Fruit fly (Drosophila melanogaster) whole organism, embryonic: ENCODE results near the gene CG9300.

Source experiments
- Atf-2 ChIP-seq: fragments of 200-800 bp; sonication (Bioruptor generic); optimal IDR thresholded peaks from 2 replicates; lab custom pipeline; 2016; ENCODE audit warnings: missing biosample characterization, missing genetic modification characterization
- CG10979 ChIP-seq: fragments of 200-800 bp; sonication (Bioruptor generic); optimal IDR thresholded peaks from 2 replicates; lab custom pipeline; 2018; ENCODE audit warnings: missing biosample characterization, mild to moderate bottlenecking, missing genetic modification characterization, moderate library complexity
- CG11247 ChIP-seq: fragments of 200-800 bp; sonication (Bioruptor generic); IDR thresholded peaks from 2 replicates; pipeline ENCODE4 v1.3.6; 2022; ENCODE audit warnings: missing biosample characterization, missing genetic modification characterization
- CG15011 ChIP-seq: fragments of 200-800 bp; sonication (Bioruptor generic); optimal IDR thresholded peaks from 3 replicates; lab custom pipeline; 2018; ENCODE audit warnings: missing biosample characterization, mild to moderate bottlenecking, missing genetic modification characterization
- CG17361 ChIP-seq: fragments of 200-800 bp; sonication (Bioruptor generic); IDR thresholded peaks from 3 replicates; pipeline ENCODE4 v1.3.6; 2022; ENCODE audit warnings: missing biosample characterization, missing genetic modification characterization
- CG17912 ChIP-seq: fragments of 200-800 bp; sonication (Bioruptor generic); optimal IDR thresholded peaks from 2 replicates; lab custom pipeline; 2018; ENCODE audit warnings: missing biosample characterization, mild to moderate bottlenecking, missing genetic modification characterization
- CG1832 ChIP-seq: fragments of 200-800 bp; sonication (Bioruptor generic); optimal IDR thresholded peaks from 2 replicates; lab custom pipeline; 2017; ENCODE audit warnings: missing biosample characterization, mild to moderate bottlenecking, missing genetic modification characterization, inconsistent platforms
- CG18476 ChIP-seq: fragments of 200-800 bp; sonication (Bioruptor generic); optimal IDR thresholded peaks from 2 replicates; lab custom pipeline; 2016; ENCODE audit warnings: missing biosample characterization, mild to moderate bottlenecking, missing genetic modification characterization
- CG2116 ChIP-seq: fragments of 200-800 bp; sonication (Bioruptor generic); optimal IDR thresholded peaks from 3 replicates; lab custom pipeline; 2018; ENCODE audit warnings: missing biosample characterization, mild to moderate bottlenecking, missing genetic modification characterization
- CG31224 ChIP-seq: fragments of 200-800 bp; sonication (Bioruptor generic); IDR thresholded peaks from 2 replicates; pipeline ENCODE4 v1.3.6; 2022; ENCODE audit warnings: missing biosample characterization, missing genetic modification characterization
- CG32767 ChIP-seq: fragments of 200-800 bp; sonication (Bioruptor generic); IDR thresholded peaks from 2 replicates; pipeline ENCODE4 v1.3.6; 2022; ENCODE audit warnings: missing biosample characterization, missing genetic modification characterization
- CG3726 ChIP-seq: fragments of 200-800 bp; sonication (Bioruptor generic); IDR thresholded peaks from 3 replicates; pipeline ENCODE4, ENCODE4 v1.3.6; 2022; ENCODE audit warnings: missing biosample characterization, missing genetic modification characterization
- CG4424 ChIP-seq: fragments of 200-800 bp; sonication (Bioruptor generic); optimal IDR thresholded peaks from 3 replicates; lab custom pipeline; 2016; ENCODE audit warnings: missing biosample characterization, missing genetic modification characterization
- CG4707 ChIP-seq: fragments of 200-800 bp; sonication (Bioruptor generic); optimal IDR thresholded peaks from 2 replicates; lab custom pipeline; 2018; ENCODE audit warnings: missing biosample characterization, mild to moderate bottlenecking, missing genetic modification characterization, moderate library complexity
- CG6272 ChIP-seq: fragments of 200-800 bp; sonication (Bioruptor generic); IDR thresholded peaks from 2 replicates; pipeline ENCODE4 v1.3.6; 2022; ENCODE audit warnings: missing biosample characterization, missing genetic modification characterization
- CG7786 ChIP-seq: fragments of 200-800 bp; sonication (Bioruptor generic); optimal IDR thresholded peaks from 2 replicates; lab custom pipeline; 2016; ENCODE audit warnings: missing biosample characterization, missing genetic modification characterization
- CG7839 ChIP-seq: fragments of 200-800 bp; sonication (Bioruptor generic); optimal IDR thresholded peaks from 3 replicates; lab custom pipeline; 2018; ENCODE audit warnings: missing biosample characterization, mild to moderate bottlenecking, missing genetic modification characterization, moderate library complexity
- CG8359 ChIP-seq: fragments of 200-800 bp; sonication (Bioruptor generic); optimal IDR thresholded peaks from 2 replicates; lab custom pipeline; 2017; ENCODE audit warnings: missing biosample characterization, mild to moderate bottlenecking, missing genetic modification characterization, borderline replicate concordance
- CG8388 ChIP-seq: fragments of 200-800 bp; sonication (Bioruptor generic); optimal IDR thresholded peaks from 2 replicates; lab custom pipeline; 2019; ENCODE audit warnings: missing biosample characterization, mild to moderate bottlenecking, missing genetic modification characterization, moderate library complexity
- Dip3 ChIP-seq: fragments of 200-800 bp; sonication (Bioruptor generic); optimal IDR thresholded peaks from 3 replicates; lab custom pipeline; 2016; ENCODE audit warnings: missing biosample characterization, missing genetic modification characterization
- Drgx ChIP-seq: fragments of 200-800 bp; sonication (Bioruptor generic); IDR thresholded peaks from 2 replicates; pipeline ENCODE4 v1.3.6; 2022; ENCODE audit warnings: missing biosample characterization, missing genetic modification characterization
- Ets97D ChIP-seq: fragments of 200-800 bp; sonication (Bioruptor generic); optimal IDR thresholded peaks from 3 replicates; lab custom pipeline; 2016; ENCODE audit warnings: missing biosample characterization, missing genetic modification characterization
- Nf-YC ChIP-seq: fragments of 200-800 bp; optimal IDR thresholded peaks from 3 replicates; lab custom pipeline; 2019; ENCODE audit warnings: missing biosample characterization, mild to moderate bottlenecking, missing genetic modification characterization, moderate library complexity
- NfI ChIP-seq: fragments of 200-800 bp; sonication (Bioruptor generic); optimal IDR thresholded peaks from 3 replicates; lab custom pipeline; 2018; ENCODE audit warnings: missing biosample characterization, mild to moderate bottlenecking, missing genetic modification characterization, moderate library complexity
- PHDP ChIP-seq: fragments of 200-800 bp; sonication (Bioruptor generic); optimal IDR thresholded peaks from 3 replicates; lab custom pipeline; 2018; ENCODE audit warnings: missing biosample characterization, mild to moderate bottlenecking, missing genetic modification characterization, moderate library complexity
- Pdp1 ChIP-seq, 2 experiments: fragments of 200-800 bp; sonication (Bioruptor generic); optimal IDR thresholded peaks; 3 replicates each; lab custom pipeline; 2016; ENCODE audit warnings: missing biosample characterization in 2 of 2, missing genetic modification characterization in 2 of 2, mild to moderate bottlenecking in 1 of 2, moderate library complexity in 1 of 2
- Ptx1 ChIP-seq: fragments of 200-800 bp; sonication (Bioruptor generic); IDR thresholded peaks from 2 replicates; pipeline ENCODE4 v1.3.6; 2022; ENCODE audit warnings: missing biosample characterization, missing genetic modification characterization
- Tbp ChIP-seq: fragments of >200 bp; optimal IDR thresholded peaks from 2 replicates; lab custom pipeline; 2018; ENCODE audit warnings: missing biosample characterization, missing genetic modification characterization
- ab ChIP-seq: fragments of 200-800 bp; sonication (Bioruptor generic); optimal IDR thresholded peaks from 2 replicates; lab custom pipeline; 2016; ENCODE audit warnings: missing biosample characterization, missing genetic modification characterization
- abd-A ChIP-seq: fragments of 200-800 bp; sonication (Bioruptor generic); optimal IDR thresholded peaks from 3 replicates; lab custom pipeline; 2019; ENCODE audit warnings: missing biosample characterization, mild to moderate bottlenecking, missing genetic modification characterization, moderate library complexity
- ac ChIP-seq: fragments of 200-800 bp; sonication (Bioruptor generic); optimal IDR thresholded peaks from 3 replicates; lab custom pipeline; 2017; ENCODE audit warnings: missing biosample characterization, mild to moderate bottlenecking, missing genetic modification characterization
- ap ChIP-seq: fragments of 200-800 bp; sonication (Bioruptor generic); IDR thresholded peaks from 2 replicates; pipeline ENCODE4 v1.3.6; 2022; ENCODE audit warnings: missing biosample characterization, missing genetic modification characterization
- cato ChIP-seq: fragments of 200-800 bp; sonication (Bioruptor generic); optimal IDR thresholded peaks from 2 replicates; lab custom pipeline; 2016; ENCODE audit warnings: missing biosample characterization, missing genetic modification characterization, borderline replicate concordance
- chinmo ChIP-seq: fragments of 200-800 bp; sonication (Bioruptor generic); IDR thresholded peaks from 4 replicates; pipeline ENCODE4 v1.3.6; 2022; ENCODE audit warnings: missing biosample characterization, missing genetic modification characterization; ENCODE audit not compliant: partially characterized antibody
- chn ChIP-seq: fragments of 200-800 bp; sonication (Bioruptor generic); optimal IDR thresholded peaks from 2 replicates; lab custom pipeline; 2016; ENCODE audit warnings: missing biosample characterization, missing genetic modification characterization
- ci ChIP-seq: fragments of 200-800 bp; sonication (Bioruptor generic); IDR thresholded peaks from 3 replicates; pipeline ENCODE4 v1.3.6; 2022; ENCODE audit warnings: missing biosample characterization, missing genetic modification characterization
- danr ChIP-seq: fragments of 200-800 bp; sonication (Bioruptor generic); IDR thresholded peaks from 2 replicates; pipeline ENCODE4 v1.3.6; 2022; ENCODE audit warnings: missing biosample characterization, missing genetic modification characterization
- dimm ChIP-seq: fragments of 200-800 bp; sonication (Bioruptor generic); IDR thresholded peaks from 2 replicates; pipeline ENCODE4 v1.3.6; 2022; ENCODE audit warnings: missing biosample characterization, missing genetic modification characterization
- dm ChIP-seq: fragments of 200-800 bp; sonication (Bioruptor generic); optimal IDR thresholded peaks from 3 replicates; lab custom pipeline; 2016; ENCODE audit warnings: missing biosample characterization, missing genetic modification characterization
- fd64A ChIP-seq: fragments of 200-800 bp; sonication (Bioruptor generic); optimal IDR thresholded peaks from 3 replicates; lab custom pipeline; 2018; ENCODE audit warnings: missing biosample characterization, mild to moderate bottlenecking, missing genetic modification characterization
- gcm ChIP-seq: fragments of 200-800 bp; sonication (Bioruptor generic); optimal IDR thresholded peaks from 2 replicates; lab custom pipeline; 2019; ENCODE audit warnings: missing biosample characterization, mild to moderate bottlenecking, missing genetic modification characterization, moderate library complexity
- gsb-n ChIP-seq: fragments of 200-800 bp; sonication (Bioruptor generic); optimal IDR thresholded peaks from 3 replicates; lab custom pipeline; 2018; ENCODE audit warnings: missing biosample characterization, mild to moderate bottlenecking, missing genetic modification characterization
- her ChIP-seq: fragments of 200-800 bp; sonication (Bioruptor generic); optimal IDR thresholded peaks from 2 replicates; lab custom pipeline; 2016; ENCODE audit warnings: missing biosample characterization, missing genetic modification characterization
- nerfin-2 ChIP-seq: fragments of 200-800 bp; sonication (Bioruptor generic); IDR thresholded peaks from 2 replicates; pipeline ENCODE4 v1.3.6; 2022; ENCODE audit warnings: missing biosample characterization, missing genetic modification characterization; ENCODE audit not compliant: partially characterized antibody
- pfk ChIP-seq: fragments of 200-800 bp; sonication (Bioruptor generic); optimal IDR thresholded peaks from 2 replicates; lab custom pipeline; 2018; ENCODE audit warnings: missing biosample characterization, mild to moderate bottlenecking, missing genetic modification characterization, moderate library complexity
- pnt ChIP-seq: fragments of 200-800 bp; sonication (Bioruptor generic); optimal IDR thresholded peaks from 3 replicates; lab custom pipeline; 2016; ENCODE audit warnings: missing biosample characterization, missing genetic modification characterization
- prd ChIP-seq, 3 experiments: fragments of >200 bp in 2 of 3; fragments of 200-800 bp in 1 of 3; sonication (Bioruptor generic) in 1 of 3; optimal IDR thresholded peaks in 2 of 3; IDR thresholded peaks in 1 of 3; 2 replicates in 2 of 3; 3 replicates in 1 of 3; pipeline versions ENCODE4 v1.3.6 to Lab custom; 2017 to 2022; ENCODE audit warnings: missing biosample characterization in 1 of 3, missing genetic modification characterization in 1 of 3
- ro ChIP-seq: fragments of 200-800 bp; sonication (Bioruptor generic); IDR thresholded peaks from 2 replicates; pipeline ENCODE4 v1.3.6; 2022; ENCODE audit warnings: missing biosample characterization, missing genetic modification characterization
- sisA ChIP-seq: fragments of 200-800 bp; sonication (Bioruptor generic); IDR thresholded peaks from 2 replicates; pipeline ENCODE4 v1.3.6; 2022; ENCODE audit warnings: missing biosample characterization, missing genetic modification characterization
- sug ChIP-seq: fragments of 200-800 bp; optimal IDR thresholded peaks from 2 replicates; lab custom pipeline; 2019; ENCODE audit warnings: missing biosample characterization, mild to moderate bottlenecking, missing genetic modification characterization, moderate library complexity

The CG9300 gene

DNA sequence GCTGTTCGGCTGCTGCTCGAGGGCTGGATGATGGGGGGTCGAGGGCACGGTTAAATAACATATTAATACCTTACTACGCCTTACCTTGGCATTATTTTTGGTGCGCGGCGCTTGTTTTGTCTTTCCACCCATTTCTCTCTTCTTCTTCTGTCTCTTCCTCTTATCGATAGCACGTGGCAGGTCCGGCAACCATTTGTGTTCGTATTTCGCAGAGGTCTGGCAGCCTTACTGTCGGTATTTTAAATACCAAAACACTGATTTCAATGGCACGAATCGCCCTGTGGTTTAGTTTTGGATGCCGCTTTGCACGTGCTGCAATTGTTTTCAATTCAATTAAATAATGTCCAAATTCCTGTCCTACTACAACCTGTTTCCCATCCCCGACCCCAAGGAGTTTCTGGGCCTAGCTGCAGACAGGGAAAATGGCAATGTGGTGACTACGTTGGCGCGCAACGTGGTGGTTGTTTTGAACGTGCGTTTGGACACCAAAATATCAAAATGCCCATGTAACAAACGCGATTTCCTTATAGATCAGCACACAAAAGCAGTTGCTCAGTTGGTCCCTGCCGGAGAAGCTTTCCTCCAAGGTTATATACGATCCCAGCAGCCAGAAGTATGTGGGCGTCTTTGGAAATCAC lies at the start of gene CG9300, which contains the start of gene Ltn1 (continued):
- TF ChIP-seq CG32767 (GFP tag; lab: Robert Waterston, UW): 0 out of 2 replicates have a peak, but pooled peaks have one; percentile 12
- no peak for TF ChIP-seq CG11247
- TF ChIP-seq dm (GFP tag; lab: Kevin White, UChicago): peak; percentile 99
- peak; percentile 81; the same call in 1 of the 3 replicates for TF ChIP-seq ci (GFP tag; lab: Robert Waterston, UW)
- TF ChIP-seq CG10979 (tag; lab: Kevin White, UChicago): no peak
- TF ChIP-seq her (GFP tag; lab: Kevin White, UChicago): peak; percentile 28
- no peak for TF ChIP-seq Tbp (GFP tag; lab: Kevin White, UChicago)
- no peak for TF ChIP-seq CG8388 (GFP tag; lab: Kevin White, UChicago)
- no peak for TF ChIP-seq pnt (GFP tag; lab: Kevin White, UChicago)
- no peak for TF ChIP-seq CG8359 (GFP tag; lab: Kevin White, UChicago)
- peak; percentile 28 for TF ChIP-seq CG4707 (GFP tag; lab: Kevin White, UChicago)
- no peak for TF ChIP-seq prd (optimal IDR thresholded peaks at IDR 0.05; lab: Kevin White, UChicago)
- peak; percentile 33; the same call in 1 of the 3 replicates for TF ChIP-seq prd (GFP tag; IDR thresholded peaks at IDR 0.05; lab: Robert Waterston, UW)
- no peak for TF ChIP-seq ap
- no peak for TF ChIP-seq CG17361
- TF ChIP-seq nerfin-2 (GFP tag; lab: Robert Waterston, UW): no peak
- no peak for TF ChIP-seq ac (GFP tag; lab: Kevin White, UChicago)
- TF ChIP-seq CG15011 (GFP tag; lab: Kevin White, UChicago): no peak
- peak; percentile 1 for TF ChIP-seq CG7786 (GFP tag; lab: Kevin White, UChicago)
- TF ChIP-seq dimm (GFP tag; lab: Robert Waterston, UW): no peak
- no peak for TF ChIP-seq PHDP
- no peak for TF ChIP-seq sug (tag; lab: Kevin White, UChicago)
- no peak for TF ChIP-seq sisA
- TF ChIP-seq abd-A (tag; lab: Kevin White, UChicago): no peak
- no peak for TF ChIP-seq Dip3 (GFP tag; lab: Kevin White, UChicago)
- TF ChIP-seq Nf-YC: no peak
- TF ChIP-seq CG7839 (tag; lab: Kevin White, UChicago): no peak
- TF ChIP-seq Ptx1: no peak
- TF ChIP-seq CG4424 (GFP tag; lab: Kevin White, UChicago): peak; percentile 4
- TF ChIP-seq CG1832: no peak
- TF ChIP-seq danr: no peak
- TF ChIP-seq Drgx (GFP tag; lab: Robert Waterston, UW): no peak
- peak; percentile 24 for TF ChIP-seq CG17912 (GFP tag; lab: Kevin White, UChicago)
- TF ChIP-seq CG18476: no peak
- TF ChIP-seq chn (GFP tag; lab: Kevin White, UChicago): no peak
- no peak for TF ChIP-seq CG3726 (GFP tag; lab: Robert Waterston, UW)
- no peak for TF ChIP-seq chinmo (GFP tag; lab: Robert Waterston, UW)
- no peak for TF ChIP-seq Atf-2
- TF ChIP-seq ab (GFP tag; lab: Kevin White, UChicago): no peak
- TF ChIP-seq ro (GFP tag; lab: Robert Waterston, UW): no peak
- TF ChIP-seq NfI (GFP tag; lab: Kevin White, UChicago): peak; percentile 50
- TF ChIP-seq CG6272: no peak
- TF ChIP-seq pfk (GFP tag; lab: Kevin White, UChicago): no peak
- TF ChIP-seq CG31224 (GFP tag; lab: Robert Waterston, UW): peak; percentile 22; the same call in 1 of the 2 replicates
- TF ChIP-seq CG2116: peak; percentile 14
- TF ChIP-seq Ets97D: peak; percentile 77
- no peak for TF ChIP-seq fd64A (GFP tag; lab: Kevin White, UChicago)
- TF ChIP-seq cato (GFP tag; lab: Kevin White, UChicago): no peak
- TF ChIP-seq Pdp1 (GFP tag; optimal IDR thresholded peaks at IDR 0.05; lab: Kevin White, UChicago): no peak
- TF ChIP-seq gcm (GFP tag; lab: Kevin White, UChicago): no peak
- TF ChIP-seq gsb-n (tag; lab: Kevin White, UChicago): no peak
